Fruit fly (Drosophila melanogaster): Measurements from ENCODE around the gene Six4.
A peak's percentile ranks its signal among the peaks of the same experiment; 100 is the strongest.

Gene Six4

DNA sequence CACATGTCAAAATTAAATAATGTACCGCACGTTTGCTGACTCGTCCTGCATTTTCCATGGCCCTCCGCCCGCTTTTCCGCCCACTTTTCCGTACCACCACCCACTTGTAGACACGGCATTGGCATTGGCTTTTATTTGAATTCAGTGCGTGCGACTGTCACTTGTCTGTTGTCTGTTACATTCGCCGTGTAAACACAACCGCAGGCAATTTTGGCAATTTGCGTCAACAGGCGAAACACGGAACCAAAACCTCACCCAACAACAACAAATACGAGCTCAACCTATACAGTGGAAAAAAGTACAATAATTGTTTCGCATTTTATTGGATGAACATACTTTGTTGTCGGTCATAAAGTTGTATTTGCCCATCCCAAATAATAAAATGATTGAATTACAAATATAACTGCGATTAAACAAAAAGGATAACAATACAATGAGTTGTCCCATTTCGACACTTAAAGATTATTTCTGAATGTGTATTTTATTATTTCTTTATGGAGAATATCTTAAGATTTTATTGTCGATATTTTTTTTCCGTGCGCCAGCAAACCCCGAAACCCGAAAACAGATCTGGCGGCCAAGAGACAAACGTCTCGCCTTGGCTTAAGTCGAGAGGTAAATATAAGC is 45.2 kb downstream of the Six4 start (continued):
- TF ChIP-seq bbx (GFP tag; IDR thresholded peaks at IDR 0.05; ENCODE audit: partially characterized antibody) (no peak), phol (tag; optimal IDR thresholded peaks at IDR 0.05) (peak; percentile 15), Deaf1 (tag; optimal IDR thresholded peaks at IDR 0.05) (no peak), CG31441 (GFP tag; IDR thresholded peaks at IDR 0.05) (no peak), CG32767 (GFP tag; IDR thresholded peaks at IDR 0.05) (no peak), CG13624 (GFP tag; optimal IDR thresholded peaks at IDR 0.05) (no peak), trem (tag; optimal IDR thresholded peaks at IDR 0.05) (no peak), mam (GFP tag; optimal IDR thresholded peaks at IDR 0.05) (peak; percentile 10), Spps (tag; optimal IDR thresholded peaks at IDR 0.05) (no peak), CG14441 (GFP tag; IDR thresholded peaks at IDR 0.05) (no peak), Hsf (GFP tag; optimal IDR thresholded peaks at IDR 0.05) (peak; percentile 33), Pdp1 (GFP tag; optimal IDR thresholded peaks at IDR 0.05) (peak in 1 of 2 experiments; percentile 1), ind (GFP tag; optimal IDR thresholded peaks at IDR 0.05) (peak; percentile 9), Six4 (GFP tag; optimal IDR thresholded peaks at IDR 0.05) (no peak), Rfx (GFP tag; IDR thresholded peaks at IDR 0.05) (peak; percentile 24; the same call in 1 of the 2 replicates), BEAF-32 (GFP tag; optimal IDR thresholded peaks at IDR 0.05) (no peak), salm (tag; optimal IDR thresholded peaks at IDR 0.05) (no peak), Drgx (GFP tag; IDR thresholded peaks at IDR 0.05) (no peak), fd3F (GFP tag; optimal IDR thresholded peaks at IDR 0.05) (no peak), CG3995 (GFP tag; optimal IDR thresholded peaks at IDR 0.05) (no peak), bcd (GFP tag; optimal IDR thresholded peaks at IDR 0.05) (peak; percentile 19), B-H2 (GFP tag; optimal IDR thresholded peaks at IDR 0.05) (no peak), CHES-1-like (GFP tag; optimal IDR thresholded peaks at IDR 0.05) (no peak), CG13123 (GFP tag; optimal IDR thresholded peaks at IDR 0.05) (no peak), run (tag; optimal IDR thresholded peaks at IDR 0.05) (no peak), CG10654 (GFP tag; optimal IDR thresholded peaks at IDR 0.05) (peak; percentile 9), oc (tag; optimal IDR thresholded peaks at IDR 0.05) (peak; percentile 7), dmrt99B (tag; optimal IDR thresholded peaks at IDR 0.05) (peak; percentile 57), NfI (GFP tag; optimal IDR thresholded peaks at IDR 0.05) (peak; percentile 31)

DNA sequence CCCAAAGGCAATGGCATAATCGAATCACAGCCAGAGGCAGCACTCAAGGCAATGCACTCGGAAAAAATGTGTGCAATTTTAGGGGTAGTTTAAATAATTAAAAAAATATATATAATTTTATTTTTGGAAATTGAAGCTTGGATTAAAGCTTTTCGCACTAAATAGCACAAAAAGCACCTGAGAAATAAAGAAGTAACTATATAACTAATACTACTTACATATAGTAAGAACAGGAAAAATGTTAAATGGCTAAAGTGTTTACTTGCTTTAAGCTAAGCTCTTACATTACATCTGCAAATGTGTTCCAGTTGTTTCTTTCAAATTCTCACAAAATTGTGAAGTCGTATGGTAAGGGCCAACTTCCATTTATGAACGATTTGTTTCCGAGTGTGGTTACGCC is 53.2 kb downstream of the Six4 start, which contains the start of gene Gr77a:
TSS of gene Gr77a (minus strand) at position 17 of the 400 bp plus-strand sequence.
- TF ChIP-seq CG7839 (tag; optimal IDR thresholded peaks at IDR 0.05) (peak; percentile 9), Ets65A (GFP tag) (peak; percentile 70), sisA (GFP tag; IDR thresholded peaks at IDR 0.05) (no peak), dmrt99B (tag; optimal IDR thresholded peaks at IDR 0.05) (peak; percentile 16), gem (tag; optimal IDR thresholded peaks at IDR 0.05) (peak; percentile 25), Trl (optimal IDR thresholded peaks at IDR 0.05) (no peak), Trl (GFP tag; optimal IDR thresholded peaks at IDR 0.05) (no peak), CG2678 (tag; optimal IDR thresholded peaks at IDR 0.05) (peak; percentile 0)

Data from whole organism, embryonic.